Worm (Caenorhabditis elegans): ENCODE data around the gene sup-35.

ce11 chrIII:11095687-11096086 lies 23.3 kb downstream of the sup-35 start:
- no peak for TF ChIP-seq dmd-4 (tag; optimal IDR thresholded peaks at IDR 0.05)
- no peak for TF ChIP-seq nhr-6 (tag; optimal IDR thresholded peaks at IDR 0.05)
- TF ChIP-seq aly-2 (tag; optimal IDR thresholded peaks at IDR 0.05), result no peak
- TF ChIP-seq ceh-16 (tag; optimal IDR thresholded peaks at IDR 0.05), result no peak
- no peak for TF ChIP-seq mdl-1 (tag; optimal IDR thresholded peaks at IDR 0.05)
- TF ChIP-seq unc-62 (GFP tag; optimal IDR thresholded peaks at IDR 0.05), result no peak
- no peak for TF ChIP-seq nhr-77 (tag; optimal IDR thresholded peaks at IDR 0.05)
- TF ChIP-seq ceh-82 (tag; optimal IDR thresholded peaks at IDR 0.05), result no peak
- no peak for TF ChIP-seq F13H6.1 (tag; optimal IDR thresholded peaks at IDR 0.05)
- no peak for TF ChIP-seq R02D3.7 (tag; optimal IDR thresholded peaks at IDR 0.05)
